Worm (Caenorhabditis elegans) whole organism, young adult: Measurements from ENCODE around the gene nspg-7.1.

ENCODE experiments used
- B0035.1 ChIP-seq: sonication (generic microtip); optimal IDR thresholded peaks from 2 replicates; lab custom pipeline; 2016; ENCODE audit warnings: missing genetic modification characterization, mild to moderate bottlenecking, missing compliant biosample characterization, missing genotype, missing genetic modification reagents
- D2030.7 ChIP-seq: fragments of 200-800 bp; sonication (Bioruptor generic); IDR thresholded peaks from 2 replicates; pipeline ENCODE4 v1.3.6; 2022; ENCODE audit warnings: missing genetic modification reagents, missing genetic modification characterization, missing compliant biosample characterization
- F10E7.11 ChIP-seq: sonication (generic microtip); optimal IDR thresholded peaks from 2 replicates; lab custom pipeline; 2017; ENCODE audit warnings: mild to moderate bottlenecking, missing genetic modification characterization, moderate library complexity, missing compliant biosample characterization
- F33H1.4 ChIP-seq: fragments of 200-800 bp; sonication (Bioruptor generic); IDR thresholded peaks from 2 replicates; pipeline ENCODE4 v1.3.6; 2022; ENCODE audit warnings: missing genetic modification reagents, missing genetic modification characterization, missing compliant biosample characterization
- F37B4.10 ChIP-seq: fragments of 200-800 bp; sonication (Bioruptor generic); IDR thresholded peaks from 2 replicates; pipeline ENCODE4 v1.3.6; 2022; ENCODE audit warnings: missing genetic modification characterization, missing compliant biosample characterization
- K12H6.12 ChIP-seq: fragments of 200-800 bp; sonication (Bioruptor generic); optimal IDR thresholded peaks from 2 replicates; lab custom pipeline; 2018; ENCODE audit warnings: mild to moderate bottlenecking, missing genetic modification characterization, missing compliant biosample characterization
- Y56A3A.18 ChIP-seq: fragments of 200-800 bp; sonication (Bioruptor generic); IDR thresholded peaks from 2 replicates; pipeline ENCODE4 v1.3.6; 2022; ENCODE audit warnings: missing genetic modification reagents, missing genetic modification characterization, missing compliant biosample characterization
- aptf-2 ChIP-seq: fragments of 200-800 bp; sonication (Bioruptor generic); conservative IDR thresholded peaks from 2 replicates; pipeline ENCODE4 v1.3.6; 2022; ENCODE audit warnings: missing genetic modification reagents, missing genetic modification characterization, missing compliant biosample characterization
- aptf-3 ChIP-seq: fragments of 200-800 bp; sonication (Bioruptor generic); IDR thresholded peaks from 2 replicates; pipeline ENCODE4 v1.3.6; 2022; ENCODE audit warnings: missing genetic modification characterization, missing compliant biosample characterization
- athp-1 ChIP-seq: sonication (generic microtip); optimal IDR thresholded peaks from 2 replicates; lab custom pipeline; 2017; ENCODE audit warnings: mild to moderate bottlenecking, missing genetic modification characterization, missing compliant biosample characterization
- attf-3 ChIP-seq: fragments of 200-800 bp; sonication (Bioruptor generic); conservative IDR thresholded peaks from 2 replicates; pipeline ENCODE4 v1.3.6; 2022; ENCODE audit warnings: missing genetic modification reagents, missing genetic modification characterization, missing compliant biosample characterization
- attf-6 ChIP-seq: fragments of 200-800 bp; sonication (Bioruptor generic); IDR thresholded peaks from 2 replicates; pipeline ENCODE4 v1.3.6; 2022; ENCODE audit warnings: missing genetic modification reagents, missing genetic modification characterization, missing compliant biosample characterization
- bed-1 ChIP-seq: fragments of 200-800 bp; sonication (Bioruptor generic); IDR thresholded peaks from 2 replicates; pipeline ENCODE4 v1.3.6; 2022; ENCODE audit warnings: missing genetic modification reagents, missing genetic modification characterization, missing compliant biosample characterization
- cebp-1 ChIP-seq, 2 experiments: fragments of 200-800 bp in 1 of 2; sonication (Bioruptor generic) in 1 of 2; sonication (generic microtip) in 1 of 2; IDR thresholded peaks in 1 of 2; optimal IDR thresholded peaks in 1 of 2; 2 replicates each; pipeline versions ENCODE4 v1.3.6 to Lab custom; 2017 to 2022; ENCODE audit warnings: missing compliant biosample characterization in 2 of 2, missing genetic modification characterization in 2 of 2, mild to moderate bottlenecking in 1 of 2, missing genetic modification reagents in 1 of 2, moderate library complexity in 1 of 2
- ceh-40 ChIP-seq: fragments of 200-800 bp; sonication (Bioruptor generic); IDR thresholded peaks from 2 replicates; pipeline ENCODE4 v1.3.6; 2022; ENCODE audit warnings: missing genetic modification characterization, missing compliant biosample characterization
- ceh-91 ChIP-seq: fragments of 200-800 bp; sonication (Bioruptor generic); IDR thresholded peaks from 2 replicates; pipeline ENCODE4 v1.3.6; 2022; ENCODE audit warnings: missing genetic modification reagents, missing genetic modification characterization, missing compliant biosample characterization
- chd-7 ChIP-seq: sonication (generic microtip); optimal IDR thresholded peaks from 2 replicates; lab custom pipeline; 2016; ENCODE audit warnings: mild to moderate bottlenecking, missing genetic modification characterization, moderate library complexity, missing compliant biosample characterization
- dox-1 ChIP-seq: fragments of 200-800 bp; sonication (Bioruptor generic); IDR thresholded peaks from 2 replicates; pipeline ENCODE4 v1.3.6; 2022; ENCODE audit warnings: missing genetic modification reagents, missing genetic modification characterization, missing compliant biosample characterization
- efl-1 ChIP-seq: fragments of 150-350 bp; optimal IDR thresholded peaks from 2 replicates; lab custom pipeline; 2014; ENCODE audit warnings: missing biosample characterization, missing genetic modification reagents, missing genetic modification characterization
- egl-44 ChIP-seq: fragments of 200-800 bp; sonication (Bioruptor generic); IDR thresholded peaks from 2 replicates; pipeline ENCODE4 v1.3.6; 2022; ENCODE audit warnings: missing genetic modification reagents, missing genetic modification characterization, missing compliant biosample characterization
- egrh-3 ChIP-seq: fragments of 200-800 bp; sonication (Bioruptor generic); IDR thresholded peaks from 2 replicates; pipeline ENCODE4 v1.3.6; 2022; ENCODE audit warnings: missing genetic modification reagents, missing genetic modification characterization, missing compliant biosample characterization
- ets-4 ChIP-seq: fragments of 200-800 bp; sonication (Bioruptor generic); optimal IDR thresholded peaks from 2 replicates; lab custom pipeline; 2018; ENCODE audit warnings: mild to moderate bottlenecking, missing genetic modification characterization, missing compliant biosample characterization
- gei-17 ChIP-seq: fragments of 200-800 bp; sonication (Bioruptor generic); optimal IDR thresholded peaks from 2 replicates; lab custom pipeline; 2018; ENCODE audit warnings: mild to moderate bottlenecking, missing genetic modification characterization, missing compliant biosample characterization
- him-1 ChIP-seq: sonication (generic microtip); optimal IDR thresholded peaks from 2 replicates; lab custom pipeline; 2016; ENCODE audit warnings: missing genotype, missing genetic modification reagents, missing genetic modification characterization, missing compliant biosample characterization
- hlh-12 ChIP-seq: sonication (generic microtip); optimal IDR thresholded peaks from 2 replicates; lab custom pipeline; 2016; ENCODE audit warnings: missing genetic modification characterization, missing compliant biosample characterization
- hmg-1.2 ChIP-seq: fragments of 200-800 bp; sonication (Bioruptor generic); IDR thresholded peaks from 2 replicates; pipeline ENCODE4 v1.3.6; 2022; ENCODE audit warnings: missing genetic modification reagents, missing genetic modification characterization, missing compliant biosample characterization
- lin-35 ChIP-seq, 3 experiments: fragments of 150-350 bp in 2 of 3; sonication (generic microtip) in 1 of 3; optimal IDR thresholded peaks; 2 replicates each; lab custom pipeline; 2014 to 2018; ENCODE audit warnings: missing biosample characterization in 3 of 3, missing genetic modification characterization in 3 of 3, missing genetic modification reagents in 3 of 3
- lin-54 ChIP-seq: fragments of 200-800 bp; sonication (Bioruptor generic); optimal IDR thresholded peaks from 2 replicates; lab custom pipeline; 2018; ENCODE audit warnings: mild to moderate bottlenecking, missing genetic modification characterization, missing compliant biosample characterization
- lir-1 ChIP-seq: fragments of 200-800 bp; sonication (Bioruptor generic); conservative IDR thresholded peaks from 2 replicates; pipeline ENCODE4 v1.3.6; 2022; ENCODE audit warnings: missing genetic modification reagents, missing genetic modification characterization, missing compliant biosample characterization
- madf-6 ChIP-seq: fragments of 200-800 bp; sonication (Bioruptor generic); IDR thresholded peaks from 2 replicates; pipeline ENCODE4 v1.3.6; 2022; ENCODE audit warnings: missing genetic modification reagents, missing genetic modification characterization, missing compliant biosample characterization
- mes-4 ChIP-seq: sonication (generic microtip); optimal IDR thresholded peaks from 2 replicates; lab custom pipeline; 2016; ENCODE audit warnings: missing genotype, missing genetic modification characterization, missing compliant biosample characterization
- nfya-2 ChIP-seq: fragments of 200-800 bp; sonication (Bioruptor generic); IDR thresholded peaks from 2 replicates; pipeline ENCODE4 v1.3.6; 2022; ENCODE audit warnings: missing genetic modification reagents, missing genetic modification characterization, missing compliant biosample characterization
- nfyb-1 ChIP-seq: fragments of 200-800 bp; sonication (Bioruptor generic); IDR thresholded peaks from 2 replicates; pipeline ENCODE4 v1.3.6; 2022; ENCODE audit warnings: missing genetic modification reagents, missing genetic modification characterization, missing compliant biosample characterization
- nhr-27 ChIP-seq: fragments of 200-800 bp; sonication (Bioruptor generic); optimal IDR thresholded peaks from 2 replicates; lab custom pipeline; 2018; ENCODE audit warnings: mild to moderate bottlenecking, missing genetic modification characterization, moderate library complexity, missing compliant biosample characterization
- nhr-80 ChIP-seq: sonication (generic microtip); optimal IDR thresholded peaks from 2 replicates; lab custom pipeline; 2016; ENCODE audit warnings: missing genetic modification characterization, missing compliant biosample characterization
- pha-4 ChIP-seq: fragments of 150-350 bp; sonication (generic microtip); optimal IDR thresholded peaks from 2 replicates; lab custom pipeline; 2014; ENCODE audit warnings: missing biosample characterization, missing genetic modification reagents, missing genetic modification characterization
- repo-1 ChIP-seq: sonication (generic microtip); optimal IDR thresholded peaks from 2 replicates; lab custom pipeline; 2017; ENCODE audit warnings: mild to moderate bottlenecking, missing genetic modification characterization, missing compliant biosample characterization
- rpc-1 ChIP-seq, 2 experiments: fragments of 150-350 bp in 1 of 2; sonication (generic microtip) in 1 of 2; optimal IDR thresholded peaks; 2 replicates each; lab custom pipeline; 2014 to 2018; ENCODE audit warnings: missing biosample characterization in 1 of 2, missing genetic modification characterization in 1 of 2, missing genetic modification reagents in 1 of 2, missing genotype in 1 of 2
- sea-2 ChIP-seq: fragments of 200-800 bp; sonication (Bioruptor generic); IDR thresholded peaks from 2 replicates; pipeline ENCODE4 v1.3.6; 2022; ENCODE audit warnings: missing genetic modification characterization, missing compliant biosample characterization
- snpc-3.4 ChIP-seq: sonication (generic microtip); optimal IDR thresholded peaks from 2 replicates; lab custom pipeline; 2017; ENCODE audit warnings: missing genetic modification characterization, mild to moderate bottlenecking, missing compliant biosample characterization, antibody characterized with exemption, moderate library complexity, missing genotype, missing genetic modification reagents
- snpc-4 ChIP-seq, 5 experiments: fragments of 150-350 bp in 1 of 5; sonication (generic microtip) in 4 of 5; optimal IDR thresholded peaks; 2 replicates each; lab custom pipeline; 2014 to 2018; ENCODE audit warnings: missing genetic modification characterization in 5 of 5, missing biosample characterization in 3 of 5, antibody characterized with exemption in 2 of 5, mild to moderate bottlenecking in 2 of 5, missing compliant biosample characterization in 2 of 5, missing genotype in 2 of 5, moderate library complexity in 2 of 5, missing genetic modification reagents in 1 of 5
- ztf-25 ChIP-seq: fragments of 200-800 bp; sonication (Bioruptor generic); IDR thresholded peaks from 2 replicates; pipeline ENCODE4 v1.3.6; 2022; ENCODE audit warnings: missing genetic modification reagents, missing genetic modification characterization, missing compliant biosample characterization

Gene nspg-7.1

DNA sequence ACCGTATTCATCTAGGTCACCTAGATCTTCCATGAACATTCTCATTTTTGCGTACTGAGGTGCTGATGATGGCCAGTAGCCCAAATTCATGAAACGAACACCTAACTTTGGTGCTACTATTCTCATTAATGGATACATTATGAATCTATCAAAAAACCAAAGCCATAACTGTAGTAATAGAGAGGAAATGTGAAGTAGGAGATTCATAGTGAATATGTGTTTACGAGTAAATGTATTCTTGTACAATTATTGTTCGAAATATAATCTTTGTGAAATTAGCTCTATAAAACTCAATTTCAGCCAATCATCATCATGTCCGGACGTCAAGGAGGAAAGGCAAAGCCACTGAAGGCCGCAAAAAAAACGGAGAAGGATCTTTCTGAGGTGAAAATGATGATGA is 11.6 kb downstream of the nspg-7.1 start, which contains the start of the genes F49C12.11 and nemt-1:
Gene F49C12.11 (plus strand): TSS at position 301 of the 400 bp plus-strand sequence.
Gene nemt-1 (minus strand): TSS at position 360 of the 400 bp plus-strand sequence.
- TF ChIP-seq snpc-4 (GFP tag; optimal IDR thresholded peaks at IDR 0.05; lab: Kevin White, UChicago) (no peak), snpc-4 (tag; optimal IDR thresholded peaks at IDR 0.05; lab: Kevin White, UChicago) (no peak), lin-35 (GFP tag; optimal IDR thresholded peaks at IDR 0.05; lab: Kevin White, UChicago) (peak in 1 of 3 experiments; percentile 22)
- TF ChIP-seq, all 124 proteins: peak for 1

ce11 chrIV:9318147-9318546 is 12.5 kb downstream of the nspg-7.1 start:
- TF ChIP-seq athp-1 (peak; percentile 25), sea-2 (no peak), K12H6.12 (tag; lab: Kevin White, UChicago) (no peak), him-1 (tag; lab: Kevin White, UChicago) (no peak), hlh-12 (tag; lab: Kevin White, UChicago) (no peak), ceh-40 (no peak), snpc-4 (GFP tag; optimal IDR thresholded peaks at IDR 0.05; lab: Kevin White, UChicago) (no peak), snpc-4 (tag; optimal IDR thresholded peaks at IDR 0.05; lab: Kevin White, UChicago) (peak in 1 of 4 experiments; percentile 10), F37B4.10 (GFP tag; lab: Robert Waterston, UW) (no peak), F33H1.4 (GFP tag; lab: Robert Waterston, UW) (no peak), madf-6 (GFP tag; lab: Robert Waterston, UW) (peak; percentile 46; the same call in 1 of the 2 replicates), mes-4 (tag; lab: Kevin White, UChicago) (no peak), aptf-2 (GFP tag; lab: Robert Waterston, UW) (no peak), aptf-3 (GFP tag; lab: Robert Waterston, UW) (0 out of 2 replicates have a peak, but pooled peaks have one; percentile 22), nfyb-1 (GFP tag; lab: Robert Waterston, UW) (no peak), nhr-27 (no peak), bed-1 (GFP tag; lab: Robert Waterston, UW) (no peak), snpc-3.4 (tag; lab: Kevin White, UChicago) (peak; percentile 3), ztf-25 (GFP tag; lab: Robert Waterston, UW) (no peak), repo-1 (tag; lab: Kevin White, UChicago) (peak; percentile 41), F10E7.11 (peak; percentile 52), ets-4 (GFP tag; lab: Kevin White, UChicago) (no peak), gei-17 (GFP tag; lab: Kevin White, UChicago) (no peak), pha-4 (no peak), lin-35 (GFP tag; optimal IDR thresholded peaks at IDR 0.05; lab: Kevin White, UChicago) (no peak), egrh-3 (no peak), B0035.1 (no peak), efl-1 (GFP tag; lab: Kevin White, UChicago) (no peak), attf-3 (GFP tag; lab: Robert Waterston, UW) (no peak), ceh-91 (GFP tag; lab: Robert Waterston, UW) (no peak), chd-7 (no peak), Y56A3A.18 (GFP tag; lab: Robert Waterston, UW) (no peak)
- TF ChIP-seq, all 124 proteins: peak for 7

- TF ChIP-seq dox-1 (GFP tag; lab: Robert Waterston, UW) (0 out of 2 replicates have a peak, but pooled peaks have one; percentile 30), hmg-1.2 (peak; percentile 22; the same call in 1 of the 2 replicates), attf-6 (GFP tag; lab: Robert Waterston, UW) (no peak), snpc-3.4 (tag; lab: Kevin White, UChicago) (peak; percentile 10), nhr-80 (peak; percentile 4), lin-35 (GFP tag; optimal IDR thresholded peaks at IDR 0.05; lab: Kevin White, UChicago) (peak in 1 of 3 experiments; percentile 29), nfya-2 (no peak), D2030.7 (GFP tag; lab: Robert Waterston, UW) (peak; percentile 29; the same call in 1 of the 2 replicates), lir-1 (GFP tag; lab: Robert Waterston, UW) (no peak), lin-54 (GFP tag; lab: Kevin White, UChicago) (peak; percentile 8), cebp-1 (GFP tag; IDR thresholded peaks at IDR 0.05; lab: Robert Waterston, UW) (peak; percentile 21; the same call in 1 of the 2 replicates), cebp-1 (tag; optimal IDR thresholded peaks at IDR 0.05; lab: Kevin White, UChicago) (peak; percentile 79), egl-44 (GFP tag; lab: Robert Waterston, UW) (no peak), rpc-1 (optimal IDR thresholded peaks at IDR 0.05; lab: Kevin White, UChicago) (peak; percentile 9), rpc-1 (tag; optimal IDR thresholded peaks at IDR 0.05; lab: Kevin White, UChicago) (no peak), snpc-4 (GFP tag; optimal IDR thresholded peaks at IDR 0.05; lab: Kevin White, UChicago) (no peak), snpc-4 (tag; optimal IDR thresholded peaks at IDR 0.05; lab: Kevin White, UChicago) (peak in 3 of 4 experiments; percentile 1 to 45 (median 15)), attf-3 (GFP tag; lab: Robert Waterston, UW) (0 out of 2 replicates have a peak, but pooled peaks have one; percentile 9)
Observed at ce11 chrIV:9316068-9316681, 14.5 kb downstream of the nspg-7.1 start, which contains the start of the genes F49C12.9 and rpn-7. Gene F49C12.9, minus strand, starts transcription at chrIV:9316215. Gene rpn-7, plus strand, starts transcription at chrIV:9316631.
